Fruit fly (Drosophila melanogaster) whole organism, pupa: Measurements from ENCODE around the gene CG4496.
A peak's percentile ranks its signal among the peaks of the same experiment; 100 is the strongest.

Experiments
- CG10348 ChIP-seq: fragments of 200-800 bp; sonication (Bioruptor generic); IDR thresholded peaks from 2 replicates; pipeline ENCODE4 v1.3.6; 2022; ENCODE audit warnings: missing biosample characterization, missing genetic modification characterization
- CG12605 ChIP-seq: fragments of 200-800 bp; sonication (Bioruptor generic); IDR thresholded peaks from 2 replicates; pipeline ENCODE4 v1.3.6; 2022; ENCODE audit warnings: missing biosample characterization, missing genetic modification characterization
- CG13204 ChIP-seq: fragments of 200-800 bp; sonication (Bioruptor generic); optimal IDR thresholded peaks from 2 replicates; lab custom pipeline; 2018; ENCODE audit warnings: missing biosample characterization, mild to moderate bottlenecking, missing genetic modification characterization, moderate library complexity
- CG14655 ChIP-seq: fragments of 200-800 bp; sonication (Bioruptor generic); optimal IDR thresholded peaks from 3 replicates; lab custom pipeline; 2017; ENCODE audit warnings: mild to moderate bottlenecking, missing biosample characterization, missing genetic modification reagents, missing genetic modification characterization
- CG15710 ChIP-seq: fragments of 200-800 bp; sonication (Bioruptor generic); optimal IDR thresholded peaks from 2 replicates; lab custom pipeline; 2018; ENCODE audit warnings: missing biosample characterization, mild to moderate bottlenecking, missing genetic modification characterization, moderate library complexity
- CG17806 ChIP-seq: fragments of 200-800 bp; sonication (Bioruptor generic); optimal IDR thresholded peaks from 2 replicates; lab custom pipeline; 2018; ENCODE audit warnings: missing biosample characterization, mild to moderate bottlenecking, missing genetic modification characterization, moderate library complexity
- CG32121 ChIP-seq: fragments of 200-800 bp; sonication (Bioruptor generic); IDR thresholded peaks from 2 replicates; pipeline ENCODE4 v1.3.6; 2022; ENCODE audit warnings: missing biosample characterization, missing genetic modification characterization
- CG34367 ChIP-seq: fragments of 200-800 bp; sonication (Bioruptor generic); optimal IDR thresholded peaks from 2 replicates; lab custom pipeline; 2018; ENCODE audit warnings: missing biosample characterization, mild to moderate bottlenecking, missing genetic modification characterization
- CG4496 ChIP-seq: fragments of 200-800 bp; sonication (Bioruptor generic); IDR thresholded peaks from 3 replicates; pipeline ENCODE4 v1.3.6; 2022; ENCODE audit warnings: missing biosample characterization, missing genetic modification characterization
- CG8159 ChIP-seq: fragments of 200-800 bp; sonication (Bioruptor generic); optimal IDR thresholded peaks from 3 replicates; lab custom pipeline; 2018; ENCODE audit warnings: missing biosample characterization, mild to moderate bottlenecking, missing genetic modification characterization, moderate library complexity
- CG8301 ChIP-seq: fragments of 200-800 bp; sonication (Bioruptor generic); optimal IDR thresholded peaks from 2 replicates; lab custom pipeline; 2018; ENCODE audit warnings: missing biosample characterization, mild to moderate bottlenecking, missing genetic modification characterization
- CG9948 ChIP-seq: fragments of 200-800 bp; sonication (Bioruptor generic); optimal IDR thresholded peaks from 2 replicates; lab custom pipeline; 2018; ENCODE audit warnings: missing biosample characterization, mild to moderate bottlenecking, missing genetic modification characterization, moderate library complexity
- D1 ChIP-seq: fragments of 200-800 bp; sonication (Bioruptor generic); optimal IDR thresholded peaks from 2 replicates; lab custom pipeline; 2018; ENCODE audit warnings: missing biosample characterization, mild to moderate bottlenecking, missing genetic modification characterization, moderate library complexity
- EcR ChIP-seq: fragments of 200-800 bp; sonication (Bioruptor generic); optimal IDR thresholded peaks from 3 replicates; lab custom pipeline; 2019; ENCODE audit warnings: missing biosample characterization, missing genetic modification characterization, mild to moderate bottlenecking, moderate library complexity, missing genetic modification reagents
- Ets98B ChIP-seq: fragments of 200-800 bp; sonication (Bioruptor generic); IDR thresholded peaks from 2 replicates; pipeline ENCODE4 v1.3.6; 2022; ENCODE audit warnings: missing biosample characterization, missing genetic modification characterization
- Pif1A ChIP-seq: fragments of 200-800 bp; sonication (Bioruptor generic); optimal IDR thresholded peaks from 3 replicates; lab custom pipeline; 2016; ENCODE audit warnings: missing biosample characterization, missing genetic modification characterization
- Pif1B ChIP-seq: fragments of 200-800 bp; sonication (Bioruptor generic); optimal IDR thresholded peaks from 3 replicates; lab custom pipeline; 2016; ENCODE audit warnings: missing biosample characterization, missing genetic modification characterization
- Snoo ChIP-seq: fragments of 200-800 bp; sonication (Bioruptor generic); optimal IDR thresholded peaks from 3 replicates; lab custom pipeline; 2017; ENCODE audit warnings: missing biosample characterization, mild to moderate bottlenecking, missing genetic modification characterization, inconsistent platforms
- fd96Ca ChIP-seq: fragments of 200-800 bp; sonication (Bioruptor generic); IDR thresholded peaks from 3 replicates; pipeline ENCODE4 v1.3.6; 2022; ENCODE audit warnings: missing biosample characterization, missing genetic modification characterization
- gl ChIP-seq: fragments of 200-800 bp; sonication (Bioruptor generic); optimal IDR thresholded peaks from 2 replicates; lab custom pipeline; 2018; ENCODE audit warnings: missing biosample characterization, mild to moderate bottlenecking, missing genetic modification characterization
- rn ChIP-seq: fragments of 200-800 bp; sonication (Bioruptor generic); IDR thresholded peaks from 2 replicates; pipeline ENCODE4 v1.3.6; 2022; ENCODE audit warnings: missing biosample characterization, missing genetic modification characterization

Gene CG4496

DNA sequence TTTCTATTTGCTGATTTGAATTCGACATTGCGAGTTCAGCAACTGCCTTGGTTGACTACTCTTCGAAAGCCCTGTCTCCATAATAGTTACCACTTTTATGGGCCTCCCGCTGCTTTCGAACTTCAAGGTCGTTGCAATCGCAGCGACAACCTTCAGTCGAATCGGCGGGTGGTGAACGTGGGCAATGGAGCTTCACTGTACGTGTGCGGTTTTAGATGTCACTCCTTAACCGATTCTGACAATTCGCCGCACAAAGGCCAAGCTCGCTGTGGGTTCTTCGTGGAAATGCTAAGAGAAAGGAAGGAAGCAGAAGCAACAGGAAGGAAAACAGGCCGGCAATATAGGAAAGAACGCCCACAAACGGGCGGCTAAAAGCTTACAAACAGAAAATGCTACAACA, 37.5 kb downstream of the CG4496 start:
- TF ChIP-seq CG8159 (no peak), Ets98B (GFP tag; lab: Robert Waterston, UW) (no peak), CG4496 (GFP tag; lab: Robert Waterston, UW) (peak; percentile 11; the same call in 1 of the 3 replicates), Snoo (no peak)

DNA sequence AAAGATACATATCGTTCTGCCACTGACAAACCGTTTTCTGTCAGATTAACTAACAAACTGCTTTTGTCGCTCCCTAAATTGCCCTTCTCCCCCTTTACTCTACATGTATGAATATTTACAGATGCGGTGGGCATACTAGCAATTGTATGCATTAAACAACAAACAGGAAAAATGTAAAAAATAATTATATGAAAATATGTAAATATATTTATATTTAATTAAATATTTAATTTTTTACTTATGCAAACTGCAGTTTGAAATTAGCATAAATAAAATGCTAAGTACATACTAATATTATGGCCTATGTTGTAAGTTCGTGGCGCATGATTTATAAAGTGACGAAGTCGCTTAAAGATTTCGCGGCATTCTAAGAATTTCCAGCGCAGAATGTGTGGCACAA, 39.0 kb downstream of the CG4496 start:
- TF ChIP-seq Pif1B (GFP tag; lab: Kevin White, UChicago) (no peak), CG14655 (GFP tag; lab: Kevin White, UChicago) (peak; percentile 21), D1 (tag; lab: Kevin White, UChicago) (no peak), CG12605 (GFP tag; lab: Robert Waterston, UW) (no peak), CG4496 (GFP tag; lab: Robert Waterston, UW) (peak; percentile 60; the same call in 1 of the 3 replicates), CG8159 (peak; percentile 43), CG9948 (tag; lab: Kevin White, UChicago) (peak; percentile 40), CG15710 (tag; lab: Kevin White, UChicago) (peak; percentile 67), CG34367 (peak; percentile 19)

DNA sequence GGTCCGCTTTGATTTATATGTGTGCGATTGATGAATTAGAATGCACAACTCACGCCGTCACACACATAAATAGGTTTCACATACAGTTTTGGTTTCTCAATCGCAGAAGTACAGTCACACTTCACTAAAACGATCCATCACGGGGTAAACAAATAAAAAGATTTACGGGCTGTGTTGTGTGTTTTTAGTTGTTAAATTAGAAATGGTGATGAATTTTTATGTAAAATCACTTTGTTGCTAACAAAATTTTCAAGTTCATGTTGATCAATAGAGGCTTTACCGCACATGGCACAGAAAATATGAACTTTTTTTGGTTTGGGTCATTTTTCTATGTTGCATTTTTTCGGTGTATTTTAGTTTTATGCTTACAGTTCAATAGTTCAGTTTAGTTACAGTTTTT, 40.9 kb downstream of the CG4496 start:
- TF ChIP-seq CG4496 (GFP tag; lab: Robert Waterston, UW) (peak; percentile 49), CG10348 (GFP tag; lab: Robert Waterston, UW) (no peak)

DNA sequence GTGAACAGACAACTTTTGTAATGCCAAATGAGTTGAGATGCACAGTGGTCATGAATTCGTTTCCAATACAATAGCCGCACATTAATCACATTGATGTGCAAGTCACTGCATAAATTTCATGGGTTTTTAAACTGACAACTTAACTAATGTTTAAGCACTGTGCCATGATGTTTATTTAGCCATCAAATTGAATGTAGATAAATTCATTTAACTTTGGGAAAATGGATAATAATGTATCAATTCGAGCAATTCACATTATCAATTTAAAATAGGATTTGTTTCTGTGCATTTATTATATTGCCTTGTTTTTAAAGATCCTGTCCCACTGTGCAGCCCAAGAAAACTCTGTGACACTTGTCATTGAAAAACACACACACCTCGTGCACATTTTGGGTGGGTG, 41.7 kb downstream of the CG4496 start:
- TF ChIP-seq CG10348 (GFP tag; lab: Robert Waterston, UW): no peak
- TF ChIP-seq Snoo: peak; percentile 11
- TF ChIP-seq CG14655 (GFP tag; lab: Kevin White, UChicago): peak; percentile 67
- TF ChIP-seq Ets98B (GFP tag; lab: Robert Waterston, UW): peak; percentile 60
- TF ChIP-seq CG15710 (tag; lab: Kevin White, UChicago): peak; percentile 36
- TF ChIP-seq CG8301 (tag; lab: Kevin White, UChicago): peak; percentile 67
- TF ChIP-seq Pif1B (GFP tag; lab: Kevin White, UChicago): no peak
- TF ChIP-seq fd96Ca (GFP tag; lab: Robert Waterston, UW): peak; percentile 48; the same call in 1 of the 3 replicates
- TF ChIP-seq CG34367: peak; percentile 39
- TF ChIP-seq CG13204 (GFP tag; lab: Kevin White, UChicago): no peak
- TF ChIP-seq EcR: no peak
- peak; percentile 58 for TF ChIP-seq CG9948 (tag; lab: Kevin White, UChicago)
- peak; percentile 47 for TF ChIP-seq Pif1A (GFP tag; lab: Kevin White, UChicago)
- TF ChIP-seq CG32121: peak; percentile 69
- no peak for TF ChIP-seq D1 (tag; lab: Kevin White, UChicago)
- peak; percentile 54 for TF ChIP-seq CG8159
- TF ChIP-seq CG12605 (GFP tag; lab: Robert Waterston, UW): no peak
- TF ChIP-seq gl (tag; lab: Kevin White, UChicago): no peak
- peak; percentile 48 for TF ChIP-seq CG17806 (tag; lab: Kevin White, UChicago)
- no peak for TF ChIP-seq rn (GFP tag; lab: Robert Waterston, UW)
- TF ChIP-seq CG4496 (GFP tag; lab: Robert Waterston, UW): peak; percentile 88
- TF ChIP-seq, all 21 proteins: peak for 13

DNA sequence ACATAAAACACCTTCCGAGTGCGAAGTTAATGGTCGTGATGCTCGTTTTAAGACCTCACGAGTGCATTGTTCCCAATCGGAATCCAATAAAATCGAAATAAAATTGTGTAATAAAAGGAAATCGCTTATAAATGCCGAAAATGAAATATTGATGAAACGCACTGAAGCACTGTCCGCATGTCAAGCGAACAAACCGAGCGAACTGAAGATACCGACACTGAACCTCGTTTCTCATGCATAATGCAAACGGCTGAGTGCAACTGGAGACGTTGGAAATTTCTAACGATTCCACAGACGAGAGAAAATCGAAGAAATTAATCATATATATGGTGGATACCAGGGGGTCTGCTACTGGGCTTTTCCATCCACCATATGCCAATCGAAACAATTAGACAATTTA, 42.6 kb downstream of the CG4496 start:
- TF ChIP-seq CG14655 (GFP tag; lab: Kevin White, UChicago): no peak
- TF ChIP-seq CG17806 (tag; lab: Kevin White, UChicago): no peak
- no peak for TF ChIP-seq CG13204 (GFP tag; lab: Kevin White, UChicago)
- no peak for TF ChIP-seq CG8301 (tag; lab: Kevin White, UChicago)
- no peak for TF ChIP-seq Pif1B (GFP tag; lab: Kevin White, UChicago)
- no peak for TF ChIP-seq EcR
- TF ChIP-seq CG9948 (tag; lab: Kevin White, UChicago): no peak
- no peak for TF ChIP-seq CG8159
- TF ChIP-seq CG15710 (tag; lab: Kevin White, UChicago): no peak
- no peak for TF ChIP-seq Ets98B (GFP tag; lab: Robert Waterston, UW)
- TF ChIP-seq gl (tag; lab: Kevin White, UChicago): no peak
- TF ChIP-seq D1 (tag; lab: Kevin White, UChicago): no peak
- no peak for TF ChIP-seq CG12605 (GFP tag; lab: Robert Waterston, UW)
- TF ChIP-seq Snoo: no peak
- TF ChIP-seq fd96Ca (GFP tag; lab: Robert Waterston, UW): no peak
- no peak for TF ChIP-seq rn (GFP tag; lab: Robert Waterston, UW)
- no peak for TF ChIP-seq CG10348 (GFP tag; lab: Robert Waterston, UW)
- TF ChIP-seq CG4496 (GFP tag; lab: Robert Waterston, UW): no peak
- no peak for TF ChIP-seq Pif1A (GFP tag; lab: Kevin White, UChicago)
- TF ChIP-seq, all 21 proteins: peak for 0

DNA sequence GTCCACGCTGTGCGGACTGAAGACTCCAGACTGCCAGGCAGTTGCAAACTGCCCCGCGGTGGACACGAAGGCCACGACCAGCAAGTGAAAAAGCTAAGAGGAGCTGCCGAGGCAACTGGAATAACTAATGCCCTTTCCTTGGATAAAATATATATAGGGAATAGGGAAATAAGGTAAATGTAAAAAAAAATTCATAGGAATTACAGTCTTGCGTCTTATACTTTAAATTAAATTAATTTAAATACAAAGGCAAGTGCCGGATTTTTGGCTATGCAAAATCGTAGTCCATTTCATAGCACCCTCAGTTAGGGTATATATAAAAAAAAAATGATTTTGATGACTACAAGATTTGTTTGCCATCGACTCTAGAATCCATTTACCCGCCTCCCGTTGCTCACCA, 43.9 kb downstream of the CG4496 start:
- TF ChIP-seq fd96Ca (GFP tag; lab: Robert Waterston, UW) (peak; percentile 62; the same call in 1 of the 3 replicates), CG4496 (GFP tag; lab: Robert Waterston, UW) (peak; percentile 97), CG13204 (GFP tag; lab: Kevin White, UChicago) (no peak), CG34367 (peak; percentile 62), Ets98B (GFP tag; lab: Robert Waterston, UW) (peak; percentile 83), CG12605 (GFP tag; lab: Robert Waterston, UW) (peak; percentile 50; the same call in 1 of the 2 replicates), CG8159 (peak; percentile 72), CG32121 (peak; percentile 81), CG8301 (tag; lab: Kevin White, UChicago) (peak; percentile 81), gl (tag; lab: Kevin White, UChicago) (no peak), CG15710 (tag; lab: Kevin White, UChicago) (peak; percentile 72), EcR (no peak), CG10348 (GFP tag; lab: Robert Waterston, UW) (peak; percentile 40; the same call in 1 of the 2 replicates), D1 (tag; lab: Kevin White, UChicago) (peak; percentile 22), Pif1A (GFP tag; lab: Kevin White, UChicago) (peak; percentile 74), rn (GFP tag; lab: Robert Waterston, UW) (peak; percentile 52), CG14655 (GFP tag; lab: Kevin White, UChicago) (peak; percentile 88), CG17806 (tag; lab: Kevin White, UChicago) (peak; percentile 76), CG9948 (tag; lab: Kevin White, UChicago) (peak; percentile 78), Pif1B (GFP tag; lab: Kevin White, UChicago) (peak; percentile 67), Snoo (peak; percentile 11)
